Worm (Caenorhabditis elegans): Measurements from ENCODE around the gene hpa-1.

hpa-1 gene

ce11 chrIV:16220688-16221087 is 12.2 kb downstream of the hpa-1 start:
- TF ChIP-seq lin-14 (GFP tag; optimal IDR thresholded peaks at IDR 0.05) (no peak), ztf-11 (tag; optimal IDR thresholded peaks at IDR 0.05) (no peak), ceh-82 (tag; optimal IDR thresholded peaks at IDR 0.05) (no peak), zag-1 (tag; optimal IDR thresholded peaks at IDR 0.05) (no peak), skn-1 (tag; optimal IDR thresholded peaks at IDR 0.05) (no peak), ceh-8 (GFP tag; optimal IDR thresholded peaks at IDR 0.05) (no peak), mep-1 (tag; optimal IDR thresholded peaks at IDR 0.05) (no peak), nhr-20 (tag; optimal IDR thresholded peaks at IDR 0.05) (no peak), unc-30 (tag; optimal IDR thresholded peaks at IDR 0.05) (no peak), sox-4 (tag; optimal IDR thresholded peaks at IDR 0.05) (no peak)

ce11 chrIV:16216165-16216564 is 16.8 kb downstream of the hpa-1 start:
- TF ChIP-seq efl-3 (GFP tag; optimal IDR thresholded peaks at IDR 0.05) = no peak
- TF ChIP-seq unc-86 (tag; optimal IDR thresholded peaks at IDR 0.05) = no peak
- no peak for TF ChIP-seq ets-5 (GFP tag; IDR thresholded peaks at IDR 0.05)
- no peak for TF ChIP-seq nhr-20 (tag; optimal IDR thresholded peaks at IDR 0.05)
- no peak for TF ChIP-seq nhr-85 (tag)
- no peak for TF ChIP-seq Y116A8C.19 (tag; optimal IDR thresholded peaks at IDR 0.05; ENCODE audit: borderline replicate concordance)
- TF ChIP-seq ceh-63 (GFP tag; optimal IDR thresholded peaks at IDR 0.05) = no peak

- TF ChIP-seq nhr-76 (tag; optimal IDR thresholded peaks at IDR 0.05) = no peak
- no peak for TF ChIP-seq jun-1 (tag; optimal IDR thresholded peaks at IDR 0.05)
- TF ChIP-seq vab-15 (tag; optimal IDR thresholded peaks at IDR 0.05) = no peak
- no peak for TF ChIP-seq nhr-19 (GFP tag; conservative IDR thresholded peaks at IDR 0.05)
- TF ChIP-seq alr-1 (tag; optimal IDR thresholded peaks at IDR 0.05; ENCODE audit: borderline replicate concordance) = no peak
These were observed 22.0 kb downstream of the hpa-1 start, which contains the start of gene H25K10.2 for ce11 chrIV:16210913-16211312. H25K10.2 (minus strand) TSS chrIV:16211013.

- TF ChIP-seq tlp-1 (tag; optimal IDR thresholded peaks at IDR 0.05) = peak; percentile 8
- no peak for TF ChIP-seq nhr-28 (tag; optimal IDR thresholded peaks at IDR 0.05)
- TF ChIP-seq skn-1 (tag; optimal IDR thresholded peaks at IDR 0.05) = no peak
- TF ChIP-seq elt-2 (tag; optimal IDR thresholded peaks at IDR 0.05) = peak; percentile 90
- TF ChIP-seq Y116A8C.19 (tag; optimal IDR thresholded peaks at IDR 0.05; ENCODE audit: borderline replicate concordance) = no peak
These were observed 29.6 kb downstream of the hpa-1 start for ce11 chrIV:16203373-16203772.

- TF ChIP-seq fkh-8 (tag; optimal IDR thresholded peaks at IDR 0.05) = no peak
- TF ChIP-seq hlh-4 (tag; optimal IDR thresholded peaks at IDR 0.05) = no peak
- TF ChIP-seq sup-37 (GFP tag; optimal IDR thresholded peaks at IDR 0.05) = no peak
- TF ChIP-seq nhr-47 (tag; optimal IDR thresholded peaks at IDR 0.05) = no peak
- TF ChIP-seq rnt-1 (tag; optimal IDR thresholded peaks at IDR 0.05) = no peak
- TF ChIP-seq nhr-11 (tag; optimal IDR thresholded peaks at IDR 0.05) = no peak
- TF ChIP-seq pag-3 (tag; optimal IDR thresholded peaks at IDR 0.05; ENCODE audit: borderline replicate concordance, insufficient read depth) = no peak
- no peak for TF ChIP-seq nhr-85 (tag)
- no peak for TF ChIP-seq ztf-11 (tag; optimal IDR thresholded peaks at IDR 0.05)
- no peak for TF ChIP-seq grh-1 (GFP tag; IDR thresholded peaks at IDR 0.05)
- no peak for TF ChIP-seq C16A3.4 (tag; optimal IDR thresholded peaks at IDR 0.05)
- no peak for TF ChIP-seq alr-1 (tag; optimal IDR thresholded peaks at IDR 0.05; ENCODE audit: borderline replicate concordance)
- no peak for TF ChIP-seq nhr-71 (tag; optimal IDR thresholded peaks at IDR 0.05)
- no peak for TF ChIP-seq isw-1 (GFP tag; IDR thresholded peaks at IDR 0.05)
- TF ChIP-seq sptf-1 (tag; optimal IDR thresholded peaks at IDR 0.05) = no peak
- TF ChIP-seq C34B4.2 (tag; optimal IDR thresholded peaks at IDR 0.05) = no peak
- no peak for TF ChIP-seq fos-1 (tag; optimal IDR thresholded peaks at IDR 0.05)
- no peak for TF ChIP-seq blmp-1 (tag; optimal IDR thresholded peaks at IDR 0.05)
- no peak for TF ChIP-seq zip-4 (GFP tag; optimal IDR thresholded peaks at IDR 0.05)
These were observed 30.9 kb downstream of the hpa-1 start, which contains the start of gene H25K10.1 for ce11 chrIV:16202074-16202473. H25K10.1 (plus strand) TSS chrIV:16202374.

All from whole organism, L1 larva.